Worm (Caenorhabditis elegans) whole organism, early embryonic: Measurements from ENCODE around the gene cutl-18.

Source experiments
- B0310.2 ChIP-seq: sonication (generic microtip); optimal IDR thresholded peaks from 2 replicates; lab custom pipeline; 2016; ENCODE audit warnings: mild to moderate bottlenecking, missing genetic modification characterization, missing compliant biosample characterization
- F13C5.2 ChIP-seq: sonication (generic microtip); optimal IDR thresholded peaks from 2 replicates; lab custom pipeline; 2017; ENCODE audit warnings: mild to moderate bottlenecking, missing genetic modification characterization, inconsistent platforms, missing compliant biosample characterization
- aly-1 ChIP-seq: sonication (generic microtip); optimal IDR thresholded peaks from 2 replicates; lab custom pipeline; 2016; ENCODE audit warnings: missing genetic modification characterization, missing compliant biosample characterization
- ama-1 ChIP-seq: fragments of 150-350 bp; optimal IDR thresholded peaks from 2 replicates; lab custom pipeline; 2014
- ceh-13 ChIP-seq: fragments of 200-800 bp; sonication (Bioruptor generic); optimal IDR thresholded peaks from 2 replicates; lab custom pipeline; 2018; ENCODE audit warnings: mild to moderate bottlenecking, missing genetic modification characterization, missing compliant biosample characterization
- ceh-36 ChIP-seq: sonication (generic microtip); optimal IDR thresholded peaks from 2 replicates; lab custom pipeline; 2016; ENCODE audit warnings: missing genetic modification characterization, inconsistent platforms, missing compliant biosample characterization
- ets-7 ChIP-seq: sonication (generic microtip); optimal IDR thresholded peaks from 2 replicates; lab custom pipeline; 2016; ENCODE audit warnings: missing genotype, missing genetic modification characterization, missing compliant biosample characterization
- flt-1 ChIP-seq: fragments of 200-800 bp; sonication (Bioruptor generic); IDR thresholded peaks from 2 replicates; pipeline ENCODE4 v1.3.6; 2022; ENCODE audit warnings: missing genetic modification characterization, missing compliant biosample characterization
- hmbx-1 ChIP-seq: sonication (generic microtip); optimal IDR thresholded peaks from 2 replicates; lab custom pipeline; 2016; ENCODE audit warnings: mild to moderate bottlenecking, missing genetic modification characterization, missing compliant biosample characterization
- hmg-4 ChIP-seq: fragments of 200-800 bp; sonication (Bioruptor generic); optimal IDR thresholded peaks from 2 replicates; lab custom pipeline; 2018; ENCODE audit warnings: mild to moderate bottlenecking, missing genetic modification characterization, missing compliant biosample characterization
- hnd-1 ChIP-seq: sonication (generic microtip); optimal IDR thresholded peaks from 2 replicates; lab custom pipeline; 2016; ENCODE audit warnings: missing genetic modification characterization, missing compliant biosample characterization
- pes-1 ChIP-seq: fragments of 200-800 bp; sonication (Bioruptor generic); IDR thresholded peaks from 2 replicates; pipeline ENCODE4 v1.3.6; 2022; ENCODE audit warnings: missing genetic modification reagents, missing genetic modification characterization, missing compliant biosample characterization
- scrt-1 ChIP-seq: fragments of 200-800 bp; sonication (Bioruptor generic); IDR thresholded peaks from 2 replicates; pipeline ENCODE4 v1.3.6; 2022; ENCODE audit warnings: missing genetic modification characterization, missing compliant biosample characterization
- sea-1 ChIP-seq: fragments of 200-800 bp; sonication (Bioruptor generic); conservative IDR thresholded peaks from 2 replicates; pipeline ENCODE4 v1.3.6; 2022; ENCODE audit warnings: missing genetic modification characterization, missing compliant biosample characterization
- tbx-11 ChIP-seq: fragments of 200-800 bp; sonication (Bioruptor generic); IDR thresholded peaks from 2 replicates; pipeline ENCODE4 v1.3.6; 2022; ENCODE audit warnings: missing genetic modification characterization, missing compliant biosample characterization
- tbx-37 ChIP-seq: fragments of 200-800 bp; sonication (Bioruptor generic); conservative IDR thresholded peaks from 2 replicates; pipeline ENCODE4 v1.3.6; 2022; ENCODE audit warnings: missing genetic modification reagents, missing genetic modification characterization, missing compliant biosample characterization
- tra-4 ChIP-seq: sonication (generic microtip); optimal IDR thresholded peaks from 2 replicates; lab custom pipeline; 2017; ENCODE audit warnings: missing genetic modification characterization, missing compliant biosample characterization

Gene cutl-18

DNA sequence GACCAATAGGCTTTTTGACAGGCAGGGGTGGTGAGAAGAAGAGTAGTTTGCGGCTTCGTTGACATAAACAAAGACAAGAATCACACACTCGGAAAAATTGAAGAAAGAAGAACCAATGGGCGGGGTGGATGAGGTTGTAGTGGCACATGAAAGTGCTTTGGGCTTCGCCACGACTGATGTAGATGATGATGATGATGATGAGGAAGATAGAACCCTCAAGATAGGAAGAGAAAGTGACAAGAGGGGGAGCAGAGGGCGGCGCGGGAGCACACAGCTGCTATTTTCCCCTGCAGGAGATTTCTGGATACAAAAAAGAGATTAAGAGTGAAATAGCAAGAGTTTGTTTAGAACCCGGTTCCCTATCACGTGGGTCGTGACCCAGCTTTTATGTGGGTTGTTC is 7.8 kb downstream of the cutl-18 start:
- no peak for TF ChIP-seq pes-1 (GFP tag; lab: Robert Waterston, UW)
- TF ChIP-seq tbx-11 (GFP tag; lab: Robert Waterston, UW): no peak
- no peak for TF ChIP-seq hmbx-1 (tag; lab: Kevin White, UChicago)
- no peak for TF ChIP-seq scrt-1 (GFP tag; lab: Robert Waterston, UW)
- TF ChIP-seq ceh-36 (tag; lab: Kevin White, UChicago): no peak
- no peak for TF ChIP-seq tbx-37

DNA sequence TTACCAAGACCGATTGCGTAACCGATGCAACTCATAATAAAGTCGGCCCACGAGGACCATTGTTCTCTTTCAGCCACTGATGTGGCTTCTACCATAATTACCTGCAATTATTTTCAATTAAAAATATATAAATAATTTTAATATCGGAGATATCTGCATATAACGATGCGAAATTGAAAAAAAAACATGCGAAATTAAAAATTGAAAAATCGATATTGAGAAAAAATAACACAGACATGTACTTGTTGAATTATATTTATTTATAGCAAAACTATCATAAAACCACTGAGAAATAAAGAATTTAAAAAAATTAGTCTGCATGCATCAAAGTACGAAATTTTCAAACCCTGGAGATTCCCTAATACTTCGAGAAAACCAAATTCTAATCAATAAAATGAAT is 8.4 kb downstream of the cutl-18 start, which contains the start of gene snf-11:
snf-11 (minus strand) TSS at position 101 of the 400 bp plus-strand sequence.
- TF ChIP-seq hnd-1 (tag; lab: Kevin White, UChicago) (no peak), B0310.2 (tag; lab: Kevin White, UChicago) (no peak), tra-4 (tag; lab: Kevin White, UChicago) (no peak), scrt-1 (GFP tag; lab: Robert Waterston, UW) (no peak), sea-1 (GFP tag; lab: Robert Waterston, UW) (no peak), pes-1 (GFP tag; lab: Robert Waterston, UW) (no peak), tbx-11 (GFP tag; lab: Robert Waterston, UW) (no peak), tbx-37 (no peak), ama-1 (lab: Kevin White, UChicago) (no peak), hmbx-1 (tag; lab: Kevin White, UChicago) (no peak), ceh-36 (tag; lab: Kevin White, UChicago) (no peak), hmg-4 (GFP tag; lab: Kevin White, UChicago) (no peak), ets-7 (tag; lab: Kevin White, UChicago) (no peak), ceh-13 (GFP tag; lab: Kevin White, UChicago) (no peak), flt-1 (GFP tag; lab: Robert Waterston, UW) (no peak)

DNA sequence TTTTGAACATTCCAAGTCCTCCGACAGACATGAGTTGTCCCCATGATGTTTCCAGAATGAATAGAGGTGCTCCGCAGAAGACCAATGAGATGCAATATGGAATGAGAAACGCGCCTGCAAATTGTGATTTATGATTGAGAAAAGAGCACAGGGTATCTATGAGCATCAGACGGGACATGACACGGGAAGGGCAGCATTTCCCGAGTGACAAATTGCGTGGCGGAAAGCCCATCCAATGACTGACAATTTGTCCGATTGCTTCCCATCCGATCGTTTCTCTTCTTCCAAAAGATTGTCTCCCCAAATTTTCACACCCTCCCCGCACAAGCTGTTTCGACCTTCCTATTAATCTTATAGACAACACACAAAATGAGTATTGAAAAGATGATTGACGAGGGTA is 8.9 kb downstream of the cutl-18 start:
- TF ChIP-seq ceh-36 (tag; lab: Kevin White, UChicago): no peak
- no peak for TF ChIP-seq tbx-37
- TF ChIP-seq sea-1 (GFP tag; lab: Robert Waterston, UW): no peak
- TF ChIP-seq F13C5.2 (tag; lab: Kevin White, UChicago): no peak
- TF ChIP-seq ets-7 (tag; lab: Kevin White, UChicago): no peak
- no peak for TF ChIP-seq scrt-1 (GFP tag; lab: Robert Waterston, UW)
- no peak for TF ChIP-seq hmg-4 (GFP tag; lab: Kevin White, UChicago)
- TF ChIP-seq flt-1 (GFP tag; lab: Robert Waterston, UW): no peak
- TF ChIP-seq B0310.2 (tag; lab: Kevin White, UChicago): no peak
- TF ChIP-seq hnd-1 (tag; lab: Kevin White, UChicago): no peak
- no peak for TF ChIP-seq hmbx-1 (tag; lab: Kevin White, UChicago)
- no peak for TF ChIP-seq ceh-13 (GFP tag; lab: Kevin White, UChicago)
- no peak for TF ChIP-seq ama-1 (lab: Kevin White, UChicago)
- no peak for TF ChIP-seq aly-1 (tag; lab: Kevin White, UChicago)
- TF ChIP-seq tra-4 (tag; lab: Kevin White, UChicago): no peak

DNA sequence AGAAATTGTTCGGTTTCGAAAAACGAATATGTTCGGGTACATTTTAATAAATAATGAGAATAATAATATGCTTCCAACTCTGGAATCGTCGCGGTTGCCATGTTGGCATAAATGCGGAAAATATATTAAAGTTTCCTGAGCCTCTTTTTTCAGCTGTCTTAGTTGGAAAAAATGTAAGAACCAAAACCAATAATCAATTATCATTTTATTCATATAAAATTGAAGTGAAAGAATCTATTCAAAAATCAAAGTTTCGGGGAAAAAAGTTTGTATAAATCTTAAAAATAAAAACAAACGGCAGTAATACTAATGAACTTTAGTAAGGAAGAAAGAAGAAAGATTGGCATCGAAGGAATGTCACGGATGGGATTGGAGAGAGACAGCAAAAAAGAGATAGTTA is 11.8 kb downstream of the cutl-18 start, which contains the start of gene srh-45:
srh-45 (minus strand) TSS at position 101 of the 400 bp plus-strand sequence.
- TF ChIP-seq F13C5.2 (tag; lab: Kevin White, UChicago) (no peak), aly-1 (tag; lab: Kevin White, UChicago) (no peak), B0310.2 (tag; lab: Kevin White, UChicago) (no peak), tra-4 (tag; lab: Kevin White, UChicago) (no peak), ama-1 (lab: Kevin White, UChicago) (no peak), tbx-37 (no peak), ets-7 (tag; lab: Kevin White, UChicago) (no peak), scrt-1 (GFP tag; lab: Robert Waterston, UW) (no peak), hnd-1 (tag; lab: Kevin White, UChicago) (no peak), tbx-11 (GFP tag; lab: Robert Waterston, UW) (no peak), ceh-36 (tag; lab: Kevin White, UChicago) (no peak), sea-1 (GFP tag; lab: Robert Waterston, UW) (no peak), pes-1 (GFP tag; lab: Robert Waterston, UW) (no peak), ceh-13 (GFP tag; lab: Kevin White, UChicago) (no peak), hmbx-1 (tag; lab: Kevin White, UChicago) (no peak), hmg-4 (GFP tag; lab: Kevin White, UChicago) (no peak), flt-1 (GFP tag; lab: Robert Waterston, UW) (no peak)

DNA sequence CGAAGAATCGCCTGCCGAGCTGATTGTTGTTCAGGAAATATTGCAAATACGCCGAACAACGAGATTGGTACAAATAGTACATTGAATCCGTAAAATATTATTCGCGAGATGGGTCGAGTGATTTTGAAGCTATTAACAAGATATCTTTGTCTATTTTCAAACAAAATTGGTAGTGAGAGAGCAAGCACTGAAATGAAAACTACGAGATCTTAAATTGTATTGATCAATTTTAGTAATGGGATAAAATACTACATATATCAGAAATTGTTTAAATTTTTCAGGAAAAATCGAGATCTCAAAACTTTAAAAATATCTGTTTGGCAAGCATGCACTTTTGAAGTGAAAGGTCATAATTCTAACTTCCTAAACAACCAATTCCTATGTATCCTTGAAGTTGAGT is 12.5 kb downstream of the cutl-18 start:
- TF ChIP-seq ets-7 (tag; lab: Kevin White, UChicago): no peak
- TF ChIP-seq hmbx-1 (tag; lab: Kevin White, UChicago): no peak
- TF ChIP-seq ceh-13 (GFP tag; lab: Kevin White, UChicago): no peak
- no peak for TF ChIP-seq F13C5.2 (tag; lab: Kevin White, UChicago)
- no peak for TF ChIP-seq scrt-1 (GFP tag; lab: Robert Waterston, UW)
- TF ChIP-seq hnd-1 (tag; lab: Kevin White, UChicago): no peak
- no peak for TF ChIP-seq tbx-37
- TF ChIP-seq hmg-4 (GFP tag; lab: Kevin White, UChicago): no peak
- TF ChIP-seq tra-4 (tag; lab: Kevin White, UChicago): no peak
- TF ChIP-seq B0310.2 (tag; lab: Kevin White, UChicago): no peak
- no peak for TF ChIP-seq tbx-11 (GFP tag; lab: Robert Waterston, UW)
- TF ChIP-seq ceh-36 (tag; lab: Kevin White, UChicago): no peak
- TF ChIP-seq pes-1 (GFP tag; lab: Robert Waterston, UW): no peak
- TF ChIP-seq sea-1 (GFP tag; lab: Robert Waterston, UW): no peak
- no peak for TF ChIP-seq flt-1 (GFP tag; lab: Robert Waterston, UW)
- no peak for TF ChIP-seq aly-1 (tag; lab: Kevin White, UChicago)
- no peak for TF ChIP-seq ama-1 (lab: Kevin White, UChicago)

ce11 chrV:11302698-11303097 is 14.0 kb downstream of the cutl-18 start, which contains the start of gene srh-46:
TSS of gene srh-46 (minus strand) at chrV:11302886.
- TF ChIP-seq B0310.2 (tag; lab: Kevin White, UChicago) (no peak), flt-1 (GFP tag; lab: Robert Waterston, UW) (no peak), scrt-1 (GFP tag; lab: Robert Waterston, UW) (no peak), F13C5.2 (tag; lab: Kevin White, UChicago) (no peak), sea-1 (GFP tag; lab: Robert Waterston, UW) (no peak), ama-1 (lab: Kevin White, UChicago) (no peak), pes-1 (GFP tag; lab: Robert Waterston, UW) (no peak), ceh-36 (tag; lab: Kevin White, UChicago) (no peak), tbx-37 (no peak), aly-1 (tag; lab: Kevin White, UChicago) (no peak), hnd-1 (tag; lab: Kevin White, UChicago) (no peak), hmg-4 (GFP tag; lab: Kevin White, UChicago) (no peak)
